Worm (Caenorhabditis elegans) whole organism, late embryonic: Measurements from ENCODE around the gene skr-10.

Experiments
- K02D7.2 ChIP-seq: sonication (generic microtip); optimal IDR thresholded peaks from 2 replicates; lab custom pipeline; 2017; ENCODE audit warnings: mild to moderate bottlenecking, missing genetic modification characterization, missing compliant biosample characterization
- K09A11.1 ChIP-seq: sonication (generic microtip); optimal IDR thresholded peaks from 2 replicates; lab custom pipeline; 2017; ENCODE audit warnings: antibody characterized with exemption, mild to moderate bottlenecking, missing genetic modification characterization, missing compliant biosample characterization; ENCODE audit not compliant: insufficient read depth
- ahr-1 ChIP-seq: sonication (generic microtip); optimal IDR thresholded peaks from 2 replicates; lab custom pipeline; 2016; ENCODE audit warnings: missing genetic modification characterization, missing compliant biosample characterization
- pqm-1 ChIP-seq: sonication (generic microtip); optimal IDR thresholded peaks from 2 replicates; lab custom pipeline; 2016; ENCODE audit warnings: missing genetic modification characterization, missing compliant biosample characterization

DNA sequence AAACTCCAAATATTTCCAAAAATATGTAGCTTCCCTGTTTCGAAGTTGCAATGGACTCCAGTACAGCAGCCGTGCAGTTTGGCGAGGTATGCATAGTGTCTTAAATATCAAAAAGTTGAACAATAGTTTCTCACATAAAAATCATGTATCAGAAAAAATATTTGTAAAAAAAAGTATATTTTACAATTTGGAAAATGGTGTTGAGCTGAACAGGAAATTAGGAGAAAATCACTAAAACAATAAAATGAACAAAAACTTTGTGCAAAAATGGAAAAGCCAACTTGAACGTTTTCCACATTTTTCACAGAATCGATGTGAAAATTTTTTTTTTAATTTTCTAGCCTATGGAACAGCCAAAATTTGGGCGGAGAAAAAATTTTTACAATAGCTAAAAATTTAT lies 19.9 kb upstream of the skr-10 start, which contains the start of gene Y105C5B.8:
- TF ChIP-seq K02D7.2 (no peak), ahr-1 (tag; lab: Kevin White, UChicago) (no peak), K09A11.1 (no peak), pqm-1 (tag; lab: Kevin White, UChicago) (no peak)
